Worm (Caenorhabditis elegans): ENCODE results near the gene C09F12.2.

Gene C09F12.2

DNA sequence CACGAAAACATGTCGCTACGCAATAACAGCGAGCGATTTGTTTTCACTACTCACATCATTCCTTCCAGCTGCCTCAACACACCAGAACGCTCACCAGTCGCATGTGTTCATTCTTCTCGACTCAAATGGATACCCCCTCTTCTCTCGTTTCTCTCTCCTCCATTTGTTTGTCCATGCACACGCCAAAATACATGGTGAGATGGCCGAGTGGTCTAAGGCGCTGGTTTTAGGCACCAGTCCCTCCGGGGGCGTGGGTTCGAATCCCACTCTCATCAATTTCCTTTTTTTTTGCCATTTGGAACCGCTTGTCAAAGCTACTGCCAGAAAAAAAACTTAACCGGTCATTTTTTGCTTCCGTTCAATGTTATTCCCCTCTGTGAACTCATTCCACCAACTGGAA is 41.8 kb downstream of the C09F12.2 start:
- peak; percentile 85 for TF ChIP-seq tbx-11 (GFP tag; IDR thresholded peaks at IDR 0.05)
- no peak for TF ChIP-seq hmg-4 (GFP tag; optimal IDR thresholded peaks at IDR 0.05)
- peak; percentile 67 for TF ChIP-seq hnd-1 (tag; optimal IDR thresholded peaks at IDR 0.05)
- TF ChIP-seq scrt-1 (GFP tag; IDR thresholded peaks at IDR 0.05), result no peak; the same call in 1 of the 2 replicates
- TF ChIP-seq ceh-13 (GFP tag; optimal IDR thresholded peaks at IDR 0.05), result peak; percentile 74
- peak; percentile 77 for TF ChIP-seq ceh-36 (tag; optimal IDR thresholded peaks at IDR 0.05)
- TF ChIP-seq sea-1 (GFP tag; conservative IDR thresholded peaks at IDR 0.05), result no peak; the same call in 1 of the 2 replicates
- TF ChIP-seq ets-7 (tag; optimal IDR thresholded peaks at IDR 0.05), result peak; percentile 59
- peak; percentile 88 for TF ChIP-seq flt-1 (GFP tag; IDR thresholded peaks at IDR 0.05)
- peak; percentile 92 for TF ChIP-seq pes-1 (GFP tag; IDR thresholded peaks at IDR 0.05)
- TF ChIP-seq tbx-37 (GFP tag; conservative IDR thresholded peaks at IDR 0.05), result peak; percentile 87
- TF ChIP-seq tra-4 (tag; optimal IDR thresholded peaks at IDR 0.05), result peak; percentile 54
- TF ChIP-seq ama-1 (optimal IDR thresholded peaks at IDR 0.05), result no peak
- peak; percentile 51 for TF ChIP-seq hmbx-1 (tag; optimal IDR thresholded peaks at IDR 0.05)
- peak; percentile 65 for TF ChIP-seq B0310.2 (tag; optimal IDR thresholded peaks at IDR 0.05)
- TF ChIP-seq aly-1 (tag; optimal IDR thresholded peaks at IDR 0.05), result peak; percentile 93
- peak; percentile 89 for TF ChIP-seq F13C5.2 (tag; optimal IDR thresholded peaks at IDR 0.05)

DNA sequence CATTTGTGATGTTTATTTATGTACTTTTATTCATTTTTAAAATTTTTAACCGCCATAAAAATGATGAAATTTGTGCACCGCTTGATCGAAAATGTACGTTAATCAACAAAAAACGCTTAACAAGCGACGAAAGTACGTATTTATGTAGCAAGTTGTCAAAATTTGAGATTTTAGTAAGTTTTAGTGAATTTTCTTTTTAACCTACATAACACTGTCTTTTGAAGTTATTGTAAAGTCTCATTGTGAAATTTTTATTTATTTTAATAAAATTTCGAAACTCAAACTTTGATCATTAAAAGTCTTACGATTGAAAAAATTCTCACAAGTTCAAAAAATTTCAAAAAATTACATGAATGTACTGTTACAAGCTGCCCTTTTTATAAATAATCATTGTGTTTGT is 43.6 kb downstream of the C09F12.2 start:
- TF ChIP-seq hmbx-1 (tag; optimal IDR thresholded peaks at IDR 0.05) (no peak), F13C5.2 (tag; optimal IDR thresholded peaks at IDR 0.05) (no peak), aly-1 (tag; optimal IDR thresholded peaks at IDR 0.05) (no peak), tbx-37 (GFP tag; conservative IDR thresholded peaks at IDR 0.05) (no peak), pes-1 (GFP tag; IDR thresholded peaks at IDR 0.05) (no peak), flt-1 (GFP tag; IDR thresholded peaks at IDR 0.05) (no peak)

DNA sequence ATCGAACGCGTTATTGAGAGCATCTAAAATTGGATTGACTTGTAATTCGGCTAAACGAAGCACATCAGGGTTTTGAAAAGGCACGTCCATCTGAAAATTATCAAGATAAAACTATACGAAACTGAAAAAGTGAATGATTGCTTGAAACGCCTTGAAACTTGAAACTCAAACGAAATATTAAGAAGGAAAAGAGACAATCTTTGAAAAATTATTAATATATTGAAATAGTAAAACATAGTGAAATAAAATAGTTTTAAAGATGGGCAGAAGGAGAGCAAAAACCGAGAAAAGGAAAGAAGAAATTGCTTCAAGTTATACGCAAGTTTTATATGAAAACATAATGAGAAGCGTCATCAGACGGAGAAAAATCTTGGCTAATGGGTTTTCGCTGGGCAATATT is 44.4 kb downstream of the C09F12.2 start, which contains the start of gene W02H3.3:
Gene W02H3.3, minus strand, starts transcription at position 101 of the 400 bp plus-strand sequence.
- TF ChIP-seq ceh-36 (tag; optimal IDR thresholded peaks at IDR 0.05), result no peak
- no peak for TF ChIP-seq ama-1 (optimal IDR thresholded peaks at IDR 0.05)
- no peak for TF ChIP-seq sea-1 (GFP tag; conservative IDR thresholded peaks at IDR 0.05)
- no peak for TF ChIP-seq B0310.2 (tag; optimal IDR thresholded peaks at IDR 0.05)
- TF ChIP-seq pes-1 (GFP tag; IDR thresholded peaks at IDR 0.05), result no peak
- no peak for TF ChIP-seq hmbx-1 (tag; optimal IDR thresholded peaks at IDR 0.05)
- TF ChIP-seq tra-4 (tag; optimal IDR thresholded peaks at IDR 0.05), result no peak
- TF ChIP-seq ceh-13 (GFP tag; optimal IDR thresholded peaks at IDR 0.05), result no peak
- TF ChIP-seq hnd-1 (tag; optimal IDR thresholded peaks at IDR 0.05), result no peak
- TF ChIP-seq ets-7 (tag; optimal IDR thresholded peaks at IDR 0.05), result no peak
- no peak for TF ChIP-seq tbx-37 (GFP tag; conservative IDR thresholded peaks at IDR 0.05)
- TF ChIP-seq hmg-4 (GFP tag; optimal IDR thresholded peaks at IDR 0.05), result no peak
- no peak for TF ChIP-seq aly-1 (tag; optimal IDR thresholded peaks at IDR 0.05)
- no peak for TF ChIP-seq flt-1 (GFP tag; IDR thresholded peaks at IDR 0.05)

DNA sequence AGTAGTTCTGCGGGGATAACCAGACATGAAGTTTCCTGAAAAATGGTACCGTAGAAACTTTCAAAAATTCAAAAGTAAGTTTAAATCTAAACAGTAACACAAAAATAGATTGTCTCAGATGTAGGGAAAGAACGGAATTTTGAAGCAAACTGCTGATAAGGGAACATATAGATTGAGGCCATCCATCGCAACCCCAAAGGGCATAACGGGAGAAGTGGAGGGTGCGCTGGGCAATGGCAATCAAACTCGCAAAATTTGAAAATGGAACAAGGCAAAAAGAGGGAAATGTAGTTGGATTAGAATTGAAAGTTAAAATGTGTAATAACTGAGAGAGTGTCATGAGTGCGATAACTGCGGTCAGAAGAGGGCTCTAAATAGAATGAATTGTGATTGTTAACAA is 49.5 kb downstream of the C09F12.2 start:
- TF ChIP-seq B0310.2 (tag; optimal IDR thresholded peaks at IDR 0.05), result no peak
- no peak for TF ChIP-seq tbx-11 (GFP tag; IDR thresholded peaks at IDR 0.05)
- TF ChIP-seq ets-7 (tag; optimal IDR thresholded peaks at IDR 0.05), result no peak
- no peak for TF ChIP-seq hnd-1 (tag; optimal IDR thresholded peaks at IDR 0.05)
- TF ChIP-seq hmg-4 (GFP tag; optimal IDR thresholded peaks at IDR 0.05), result no peak
- no peak for TF ChIP-seq ceh-36 (tag; optimal IDR thresholded peaks at IDR 0.05)
- TF ChIP-seq hmbx-1 (tag; optimal IDR thresholded peaks at IDR 0.05), result no peak
- no peak for TF ChIP-seq tbx-37 (GFP tag; conservative IDR thresholded peaks at IDR 0.05)
- TF ChIP-seq sea-1 (GFP tag; conservative IDR thresholded peaks at IDR 0.05), result no peak
- no peak for TF ChIP-seq scrt-1 (GFP tag; IDR thresholded peaks at IDR 0.05)
- no peak for TF ChIP-seq ama-1 (optimal IDR thresholded peaks at IDR 0.05)
- no peak for TF ChIP-seq ceh-13 (GFP tag; optimal IDR thresholded peaks at IDR 0.05)
- TF ChIP-seq aly-1 (tag; optimal IDR thresholded peaks at IDR 0.05), result no peak
- no peak for TF ChIP-seq tra-4 (tag; optimal IDR thresholded peaks at IDR 0.05)
- TF ChIP-seq pes-1 (GFP tag; IDR thresholded peaks at IDR 0.05), result no peak

DNA sequence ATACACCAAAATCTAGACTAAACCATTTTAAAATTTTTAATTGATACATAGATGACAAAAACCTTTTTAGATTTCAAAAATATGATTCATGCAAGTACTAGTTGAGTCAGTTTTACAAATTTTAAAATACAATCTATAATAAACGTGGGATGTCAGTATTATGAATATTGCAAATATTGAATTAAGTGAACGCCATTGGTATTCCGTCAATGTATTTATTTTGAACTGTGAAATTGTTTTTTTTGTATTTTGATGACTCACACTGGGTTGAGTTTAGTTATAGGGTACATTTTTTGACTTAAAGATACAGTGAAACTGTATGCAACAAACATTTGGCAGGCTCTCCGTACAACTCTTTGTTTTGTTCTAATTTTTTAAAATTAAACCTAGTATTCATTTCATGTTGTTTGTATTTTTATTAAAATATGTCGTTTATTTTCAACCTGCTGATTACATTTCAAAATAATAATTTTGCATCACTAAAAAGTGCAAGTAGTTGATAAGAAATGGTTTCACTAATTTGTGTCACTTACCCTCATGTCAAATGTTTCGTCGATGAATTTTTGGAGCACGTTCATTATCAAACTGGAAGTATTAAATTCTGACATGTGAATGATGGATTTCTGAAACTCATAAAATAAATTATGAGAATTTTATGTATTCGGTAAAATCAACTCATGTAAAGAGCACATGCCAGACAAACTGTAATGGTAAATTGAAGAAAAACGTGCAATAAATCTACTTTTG is 51.3 kb downstream of the C09F12.2 start, which contains the start of gene W02H3.1:
Gene W02H3.1, minus strand, starts transcription at position 578 of the 747 bp plus-strand sequence.
- no peak for TF ChIP-seq ceh-36 (tag; optimal IDR thresholded peaks at IDR 0.05)
- no peak for TF ChIP-seq hmg-4 (GFP tag; optimal IDR thresholded peaks at IDR 0.05)
- no peak for TF ChIP-seq flt-1 (GFP tag; IDR thresholded peaks at IDR 0.05)
- no peak for TF ChIP-seq pes-1 (GFP tag; IDR thresholded peaks at IDR 0.05)
- TF ChIP-seq sea-1 (GFP tag; conservative IDR thresholded peaks at IDR 0.05), result no peak
- no peak for TF ChIP-seq ets-7 (tag; optimal IDR thresholded peaks at IDR 0.05)
- TF ChIP-seq aly-1 (tag; optimal IDR thresholded peaks at IDR 0.05), result no peak
- no peak for TF ChIP-seq scrt-1 (GFP tag; IDR thresholded peaks at IDR 0.05)
- TF ChIP-seq F13C5.2 (tag; optimal IDR thresholded peaks at IDR 0.05), result no peak
- no peak for TF ChIP-seq B0310.2 (tag; optimal IDR thresholded peaks at IDR 0.05)
- TF ChIP-seq tbx-11 (GFP tag; IDR thresholded peaks at IDR 0.05), result no peak
- TF ChIP-seq ceh-13 (GFP tag; optimal IDR thresholded peaks at IDR 0.05), result no peak
- TF ChIP-seq ama-1 (optimal IDR thresholded peaks at IDR 0.05), result no peak
- no peak for TF ChIP-seq tra-4 (tag; optimal IDR thresholded peaks at IDR 0.05)
- TF ChIP-seq tbx-37 (GFP tag; conservative IDR thresholded peaks at IDR 0.05), result no peak
- TF ChIP-seq hmbx-1 (tag; optimal IDR thresholded peaks at IDR 0.05), result no peak
- no peak for TF ChIP-seq hnd-1 (tag; optimal IDR thresholded peaks at IDR 0.05)

All from whole organism, early embryonic.